Worm (Caenorhabditis elegans): Measurements from ENCODE around the gene Y24D9A.6.

The Y24D9A.6 gene

ce11 chrIV:4393488-4393887 is 6.7 kb downstream of the Y24D9A.6 start:
- TF ChIP-seq ham-2 (GFP tag; optimal IDR thresholded peaks at IDR 0.05), result no peak
- TF ChIP-seq tbx-8 (GFP tag; optimal IDR thresholded peaks at IDR 0.05), result no peak
- TF ChIP-seq sem-2 (GFP tag; optimal IDR thresholded peaks at IDR 0.05), result no peak
- no peak for TF ChIP-seq nhr-2 (tag; optimal IDR thresholded peaks at IDR 0.05)
- no peak for TF ChIP-seq blmp-1 (tag; optimal IDR thresholded peaks at IDR 0.05)
- TF ChIP-seq mab-5 (tag; optimal IDR thresholded peaks at IDR 0.05), result no peak
- TF ChIP-seq pha-4 (tag; optimal IDR thresholded peaks at IDR 0.05), result no peak
- no peak for TF ChIP-seq hlh-1 (tag; optimal IDR thresholded peaks at IDR 0.05)
- no peak for TF ChIP-seq ces-1 (GFP tag; optimal IDR thresholded peaks at IDR 0.05)
- TF ChIP-seq unc-62 (GFP tag; optimal IDR thresholded peaks at IDR 0.05), result no peak
- TF ChIP-seq flh-1 (GFP tag; optimal IDR thresholded peaks at IDR 0.05), result no peak
- no peak for TF ChIP-seq elt-3 (tag; optimal IDR thresholded peaks at IDR 0.05)
- TF ChIP-seq lin-32 (GFP tag; optimal IDR thresholded peaks at IDR 0.05), result no peak
- TF ChIP-seq ceh-83 (GFP tag; optimal IDR thresholded peaks at IDR 0.05), result no peak
- no peak for TF ChIP-seq bed-3 (GFP tag; optimal IDR thresholded peaks at IDR 0.05)
- TF ChIP-seq unc-120 (tag; optimal IDR thresholded peaks at IDR 0.05; ENCODE audit: poor library complexity, severe bottlenecking), result no peak
- no peak for TF ChIP-seq cnd-1 (tag; optimal IDR thresholded peaks at IDR 0.05)
- TF ChIP-seq mep-1 (tag; optimal IDR thresholded peaks at IDR 0.05), result no peak
- TF ChIP-seq ceh-43 (GFP tag; optimal IDR thresholded peaks at IDR 0.05), result no peak
- no peak for TF ChIP-seq nhr-28 (tag; optimal IDR thresholded peaks at IDR 0.05)

- TF ChIP-seq lin-13 (tag; optimal IDR thresholded peaks at IDR 0.05) (peak; percentile 76), tbx-8 (GFP tag; optimal IDR thresholded peaks at IDR 0.05) (peak; percentile 27), nhr-2 (tag; optimal IDR thresholded peaks at IDR 0.05) (no peak), mls-2 (tag; optimal IDR thresholded peaks at IDR 0.05) (peak; percentile 70), lsy-2 (tag; optimal IDR thresholded peaks at IDR 0.05) (peak; percentile 93), M03D4.4 (tag; optimal IDR thresholded peaks at IDR 0.05) (peak; percentile 51), pha-4 (tag; optimal IDR thresholded peaks at IDR 0.05) (peak; percentile 56), nhr-237 (tag; optimal IDR thresholded peaks at IDR 0.05) (peak; percentile 84), drap-1 (GFP tag; optimal IDR thresholded peaks at IDR 0.05) (peak; percentile 62), ces-1 (GFP tag; optimal IDR thresholded peaks at IDR 0.05) (peak; percentile 47), hlh-1 (tag; optimal IDR thresholded peaks at IDR 0.05) (peak; percentile 7), ceh-83 (GFP tag; optimal IDR thresholded peaks at IDR 0.05) (no peak), unc-62 (GFP tag; optimal IDR thresholded peaks at IDR 0.05) (peak; percentile 49), cnd-1 (tag; optimal IDR thresholded peaks at IDR 0.05) (peak; percentile 64), mep-1 (tag; optimal IDR thresholded peaks at IDR 0.05) (peak; percentile 86), ztf-11 (tag; optimal IDR thresholded peaks at IDR 0.05) (no peak), sptf-1 (tag; optimal IDR thresholded peaks at IDR 0.05) (peak; percentile 85), ceh-39 (tag; optimal IDR thresholded peaks at IDR 0.05) (peak; percentile 71), elt-3 (tag; optimal IDR thresholded peaks at IDR 0.05) (no peak), unc-120 (tag; optimal IDR thresholded peaks at IDR 0.05; ENCODE audit: poor library complexity, severe bottlenecking) (peak; percentile 18), nhr-28 (tag; optimal IDR thresholded peaks at IDR 0.05) (no peak)
Measured at ce11 chrIV:4390438-4390894, 9.7 kb downstream of the Y24D9A.6 start, which contains the start of the genes rpl-7A and set-21. TSS of gene rpl-7A (minus strand) at chrIV:4390590. TSS of gene set-21 (plus strand) at chrIV:4390844.

ce11 chrIV:4386351-4386750 is 13.8 kb downstream of the Y24D9A.6 start, which contains the start of gene tald-1:
TSS of gene tald-1 (plus strand) at chrIV:4386651.
- TF ChIP-seq ceh-83 (GFP tag; optimal IDR thresholded peaks at IDR 0.05) (no peak), mls-2 (tag; optimal IDR thresholded peaks at IDR 0.05) (no peak), ceh-43 (GFP tag; optimal IDR thresholded peaks at IDR 0.05) (no peak), ces-1 (GFP tag; optimal IDR thresholded peaks at IDR 0.05) (no peak), nhr-2 (tag; optimal IDR thresholded peaks at IDR 0.05) (no peak), lin-13 (tag; optimal IDR thresholded peaks at IDR 0.05) (no peak), flh-1 (GFP tag; optimal IDR thresholded peaks at IDR 0.05) (no peak), unc-62 (GFP tag; optimal IDR thresholded peaks at IDR 0.05) (no peak), blmp-1 (tag; optimal IDR thresholded peaks at IDR 0.05) (no peak), nhr-12 (tag; optimal IDR thresholded peaks at IDR 0.05) (no peak), nhr-28 (tag; optimal IDR thresholded peaks at IDR 0.05) (no peak), lin-32 (GFP tag; optimal IDR thresholded peaks at IDR 0.05) (no peak), hlh-1 (tag; optimal IDR thresholded peaks at IDR 0.05) (no peak)

ce11 chrIV:4369116-4369515 is 31.1 kb downstream of the Y24D9A.6 start:
- TF ChIP-seq blmp-1 (tag; optimal IDR thresholded peaks at IDR 0.05), result no peak
- TF ChIP-seq lin-32 (GFP tag; optimal IDR thresholded peaks at IDR 0.05), result no peak
- no peak for TF ChIP-seq tbx-8 (GFP tag; optimal IDR thresholded peaks at IDR 0.05)
- no peak for TF ChIP-seq drap-1 (GFP tag; optimal IDR thresholded peaks at IDR 0.05)
- no peak for TF ChIP-seq elt-1 (tag; optimal IDR thresholded peaks at IDR 0.05; ENCODE audit: borderline replicate concordance, insufficient read depth)
- no peak for TF ChIP-seq unc-39 (tag; optimal IDR thresholded peaks at IDR 0.05)
- TF ChIP-seq ceh-39 (tag; optimal IDR thresholded peaks at IDR 0.05), result no peak
- no peak for TF ChIP-seq nhr-28 (tag; optimal IDR thresholded peaks at IDR 0.05)
- no peak for TF ChIP-seq snpc-4 (tag; optimal IDR thresholded peaks at IDR 0.05)
- TF ChIP-seq mls-2 (tag; optimal IDR thresholded peaks at IDR 0.05), result no peak

Measured in whole organism, mixed stage, embryonic.